Fruit fly (Drosophila melanogaster) whole organism, embryonic: ENCODE measurements around the gene sun.

Experiments used
- CG10959 ChIP-seq: fragments of 200-800 bp; sonication (Bioruptor generic); IDR thresholded peaks from 2 replicates; pipeline ENCODE4 v1.3.6; 2022; ENCODE audit warnings: missing biosample characterization, missing genetic modification characterization
- CG11398 ChIP-seq: fragments of 200-800 bp; sonication (Bioruptor generic); optimal IDR thresholded peaks from 2 replicates; lab custom pipeline; 2016; ENCODE audit warnings: missing biosample characterization, missing genetic modification characterization
- CG11696 ChIP-seq: fragments of 200-800 bp; sonication (Bioruptor generic); IDR thresholded peaks from 2 replicates; pipeline ENCODE4 v1.3.6; 2022; ENCODE audit warnings: missing biosample characterization, missing genetic modification characterization
- CG12299 ChIP-seq: fragments of 200-800 bp; sonication (Bioruptor generic); optimal IDR thresholded peaks from 2 replicates; lab custom pipeline; 2018; ENCODE audit warnings: missing biosample characterization, mild to moderate bottlenecking, missing genetic modification characterization
- CG13894 ChIP-seq: fragments of 200-800 bp; sonication (Bioruptor generic); optimal IDR thresholded peaks from 3 replicates; lab custom pipeline; 2018; ENCODE audit warnings: missing biosample characterization, mild to moderate bottlenecking, missing genetic modification characterization, moderate library complexity
- CG14441 ChIP-seq: fragments of 200-800 bp; sonication (Bioruptor generic); IDR thresholded peaks from 2 replicates; pipeline ENCODE4 v1.3.6; 2022; ENCODE audit warnings: missing biosample characterization, missing genetic modification characterization
- CG14860 ChIP-seq: fragments of 200-800 bp; sonication (Bioruptor generic); IDR thresholded peaks from 3 replicates; pipeline ENCODE4 v1.3.6; 2022; ENCODE audit warnings: missing biosample characterization, missing genetic modification characterization; ENCODE audit not compliant: partially characterized antibody
- CG17186 ChIP-seq: fragments of 200-800 bp; sonication (Bioruptor generic); optimal IDR thresholded peaks from 3 replicates; lab custom pipeline; 2017; ENCODE audit warnings: missing biosample characterization, missing genetic modification reagents, missing genetic modification characterization
- CG17359 ChIP-seq: fragments of 200-800 bp; sonication (Bioruptor generic); optimal IDR thresholded peaks from 3 replicates; lab custom pipeline; 2018; ENCODE audit warnings: missing biosample characterization, mild to moderate bottlenecking, missing genetic modification characterization, moderate library complexity
- CG1832 ChIP-seq: fragments of 200-800 bp; sonication (Bioruptor generic); optimal IDR thresholded peaks from 2 replicates; lab custom pipeline; 2017; ENCODE audit warnings: missing biosample characterization, mild to moderate bottlenecking, missing genetic modification characterization, inconsistent platforms
- CG2889 ChIP-seq: fragments of 200-800 bp; sonication (Bioruptor generic); IDR thresholded peaks from 3 replicates; pipeline ENCODE4 v1.3.6; 2022; ENCODE audit warnings: missing biosample characterization, missing genetic modification characterization
- CG34422 ChIP-seq: fragments of 200-800 bp; sonication (Bioruptor generic); IDR thresholded peaks from 3 replicates; pipeline ENCODE4 v1.3.6; 2022; ENCODE audit warnings: missing biosample characterization, missing genetic modification characterization
- CG3995 ChIP-seq: fragments of 200-800 bp; sonication (Bioruptor generic); optimal IDR thresholded peaks from 3 replicates; lab custom pipeline; 2016; ENCODE audit warnings: missing biosample characterization, missing genetic modification characterization
- CG43689 ChIP-seq: fragments of 200-800 bp; sonication (Bioruptor generic); IDR thresholded peaks from 2 replicates; pipeline ENCODE4 v1.3.6; 2022; ENCODE audit warnings: missing biosample characterization, missing genetic modification characterization
- CG4404 ChIP-seq: fragments of 200-800 bp; sonication (Bioruptor generic); IDR thresholded peaks from 2 replicates; pipeline ENCODE4 v1.3.6; 2022; ENCODE audit warnings: missing biosample characterization, missing genetic modification characterization
- CG5953 ChIP-seq: fragments of 200-800 bp; sonication (Bioruptor generic); IDR thresholded peaks from 2 replicates; pipeline ENCODE4 v1.3.6; 2022; ENCODE audit warnings: missing biosample characterization, missing genetic modification characterization
- CG6254 ChIP-seq: fragments of 200-800 bp; sonication (Bioruptor generic); optimal IDR thresholded peaks from 3 replicates; lab custom pipeline; 2017; ENCODE audit warnings: mild to moderate bottlenecking, missing biosample characterization, missing genetic modification reagents, missing genetic modification characterization
- CG7745 ChIP-seq: fragments of 200-800 bp; sonication (Bioruptor generic); optimal IDR thresholded peaks from 2 replicates; lab custom pipeline; 2018; ENCODE audit warnings: missing biosample characterization, mild to moderate bottlenecking, missing genetic modification characterization, moderate library complexity
- CG7786 ChIP-seq: fragments of 200-800 bp; sonication (Bioruptor generic); optimal IDR thresholded peaks from 2 replicates; lab custom pipeline; 2016; ENCODE audit warnings: missing biosample characterization, missing genetic modification characterization
- CG8388 ChIP-seq: fragments of 200-800 bp; sonication (Bioruptor generic); optimal IDR thresholded peaks from 2 replicates; lab custom pipeline; 2019; ENCODE audit warnings: missing biosample characterization, mild to moderate bottlenecking, missing genetic modification characterization, moderate library complexity
- CG9215 ChIP-seq: fragments of 200-800 bp; sonication (Bioruptor generic); IDR thresholded peaks from 2 replicates; pipeline ENCODE4 v1.3.6; 2022; ENCODE audit warnings: missing biosample characterization, missing genetic modification characterization
- CTCF ChIP-seq: fragments of 200-800 bp; sonication (Bioruptor generic); optimal IDR thresholded peaks from 2 replicates; lab custom pipeline; 2017; ENCODE audit warnings: missing biosample characterization, mild to moderate bottlenecking, missing genetic modification characterization, moderate library complexity
- Camta ChIP-seq: fragments of 200-800 bp; sonication (Bioruptor generic); optimal IDR thresholded peaks from 2 replicates; lab custom pipeline; 2016; ENCODE audit warnings: missing biosample characterization, missing genetic modification characterization
- Chrac-16 ChIP-seq: fragments of 200-800 bp; sonication (Bioruptor generic); optimal IDR thresholded peaks from 3 replicates; lab custom pipeline; 2016; ENCODE audit warnings: missing biosample characterization, missing genetic modification characterization
- Doc3 ChIP-seq: fragments of 200-800 bp; sonication (Bioruptor generic); IDR thresholded peaks from 3 replicates; pipeline ENCODE4 v1.3.6; 2022; ENCODE audit warnings: missing biosample characterization, missing genetic modification characterization; ENCODE audit not compliant: partially characterized antibody
- Eip74EF ChIP-seq, 2 experiments: fragments of 200-800 bp in 1 of 2; fragments of >200 bp in 1 of 2; sonication (Bioruptor generic) in 1 of 2; optimal IDR thresholded peaks; 2 replicates each; lab custom pipeline; 2017 to 2019; ENCODE audit warnings: missing biosample characterization in 2 of 2, missing genetic modification characterization in 2 of 2, mild to moderate bottlenecking in 1 of 2, moderate library complexity in 1 of 2
- GATAe ChIP-seq: fragments of 200-800 bp; sonication (Bioruptor generic); conservative IDR thresholded peaks from 2 replicates; pipeline ENCODE4 v1.3.6; 2022; ENCODE audit warnings: missing biosample characterization, missing genetic modification characterization
- HHEX ChIP-seq: fragments of 200-800 bp; sonication (Bioruptor generic); optimal IDR thresholded peaks from 3 replicates; lab custom pipeline; 2017; ENCODE audit warnings: missing biosample characterization, mild to moderate bottlenecking, missing genetic modification characterization, missing genetic modification reagents
- MESR4 ChIP-seq: fragments of 200-800 bp; sonication (Bioruptor generic); optimal IDR thresholded peaks from 2 replicates; lab custom pipeline; 2018; ENCODE audit warnings: missing biosample characterization, mild to moderate bottlenecking, missing genetic modification characterization, moderate library complexity
- Meics ChIP-seq: fragments of 200-800 bp; sonication (Bioruptor generic); optimal IDR thresholded peaks from 2 replicates; lab custom pipeline; 2017; ENCODE audit warnings: missing biosample characterization, mild to moderate bottlenecking, missing genetic modification characterization
- NC2α ChIP-seq: fragments of 200-800 bp; sonication (Bioruptor generic); optimal IDR thresholded peaks from 2 replicates; lab custom pipeline; 2016; ENCODE audit warnings: missing biosample characterization, missing genetic modification characterization
- Opbp ChIP-seq: fragments of 200-800 bp; sonication (Bioruptor generic); IDR thresholded peaks from 3 replicates; pipeline ENCODE4 v1.3.6; 2022; ENCODE audit warnings: missing biosample characterization, missing genetic modification characterization; ENCODE audit not compliant: partially characterized antibody
- Optix ChIP-seq: fragments of 200-800 bp; sonication (Bioruptor generic); IDR thresholded peaks from 3 replicates; pipeline ENCODE4 v1.3.6; 2022; ENCODE audit warnings: missing biosample characterization, missing genetic modification characterization
- Spps ChIP-seq: fragments of 200-800 bp; sonication (Bioruptor generic); optimal IDR thresholded peaks from 2 replicates; lab custom pipeline; 2018; ENCODE audit warnings: missing biosample characterization, mild to moderate bottlenecking, missing genetic modification characterization
- Sry-β ChIP-seq: fragments of 200-800 bp; sonication (Bioruptor generic); optimal IDR thresholded peaks from 2 replicates; lab custom pipeline; 2018; ENCODE audit warnings: missing biosample characterization, mild to moderate bottlenecking, missing genetic modification characterization, moderate library complexity
- Stat92E ChIP-seq, 3 experiments: fragments of >200 bp in 2 of 3; fragments of 200-800 bp in 1 of 3; sonication (Bioruptor generic) in 1 of 3; optimal IDR thresholded peaks; 2 replicates each; lab custom pipeline; 2017 to 2019; ENCODE audit warnings: missing biosample characterization in 3 of 3, missing genetic modification characterization in 3 of 3, mild to moderate bottlenecking in 1 of 3, moderate library complexity in 1 of 3
- ato ChIP-seq: fragments of 200-800 bp; sonication (Bioruptor generic); IDR thresholded peaks from 2 replicates; pipeline ENCODE4 v1.3.6; 2022; ENCODE audit warnings: missing biosample characterization, missing genetic modification characterization; ENCODE audit not compliant: partially characterized antibody
- cato ChIP-seq: fragments of 200-800 bp; sonication (Bioruptor generic); optimal IDR thresholded peaks from 2 replicates; lab custom pipeline; 2016; ENCODE audit warnings: missing biosample characterization, missing genetic modification characterization, borderline replicate concordance
- cg ChIP-seq: fragments of 200-800 bp; sonication (Bioruptor generic); optimal IDR thresholded peaks from 3 replicates; lab custom pipeline; 2019; ENCODE audit warnings: missing biosample characterization, mild to moderate bottlenecking, missing genetic modification characterization, moderate library complexity
- chm ChIP-seq: fragments of 200-800 bp; sonication (Bioruptor generic); IDR thresholded peaks from 2 replicates; pipeline ENCODE4 v1.3.6; 2022; ENCODE audit warnings: missing biosample characterization, missing genetic modification characterization
- dati ChIP-seq: fragments of 200-800 bp; sonication (Bioruptor generic); IDR thresholded peaks from 2 replicates; pipeline ENCODE4 v1.3.6; 2022; ENCODE audit warnings: missing biosample characterization, missing genetic modification characterization
- fd102C ChIP-seq: fragments of 200-800 bp; sonication (Bioruptor generic); optimal IDR thresholded peaks from 2 replicates; lab custom pipeline; 2018; ENCODE audit warnings: missing biosample characterization, mild to moderate bottlenecking, missing genetic modification characterization, moderate library complexity
- fru ChIP-seq: fragments of >200 bp; optimal IDR thresholded peaks from 2 replicates; lab custom pipeline; 2017
- ftz-f1 ChIP-seq: fragments of 200-800 bp; sonication (Bioruptor generic); optimal IDR thresholded peaks from 2 replicates; lab custom pipeline; 2016; ENCODE audit warnings: missing biosample characterization, missing genetic modification characterization
- h ChIP-seq: fragments of >200 bp; optimal IDR thresholded peaks from 2 replicates; lab custom pipeline; 2017
- hth ChIP-seq: fragments of >200 bp; optimal IDR thresholded peaks from 2 replicates; lab custom pipeline; 2017; ENCODE audit warnings: inconsistent platforms
- ind ChIP-seq: fragments of 200-800 bp; sonication (Bioruptor generic); optimal IDR thresholded peaks from 3 replicates; lab custom pipeline; 2016; ENCODE audit warnings: missing biosample characterization, missing genetic modification characterization
- lola ChIP-seq, 3 experiments: fragments of >200 bp in 2 of 3; fragments of 200-800 bp in 1 of 3; sonication (Bioruptor generic) in 1 of 3; optimal IDR thresholded peaks; 2 replicates each; lab custom pipeline; 2017 to 2019; ENCODE audit warnings: missing biosample characterization in 3 of 3, missing genetic modification characterization in 3 of 3, mild to moderate bottlenecking in 1 of 3, moderate library complexity in 1 of 3
- nerfin-2 ChIP-seq: fragments of 200-800 bp; sonication (Bioruptor generic); IDR thresholded peaks from 2 replicates; pipeline ENCODE4 v1.3.6; 2022; ENCODE audit warnings: missing biosample characterization, missing genetic modification characterization; ENCODE audit not compliant: partially characterized antibody
- pnt ChIP-seq: fragments of 200-800 bp; sonication (Bioruptor generic); optimal IDR thresholded peaks from 3 replicates; lab custom pipeline; 2016; ENCODE audit warnings: missing biosample characterization, missing genetic modification characterization
- slou ChIP-seq: fragments of 200-800 bp; sonication (Bioruptor generic); optimal IDR thresholded peaks from 3 replicates; lab custom pipeline; 2016; ENCODE audit warnings: missing biosample characterization, missing genetic modification characterization

Gene sun

dm6 chrX:15844139-15844538 lies 4.9 kb downstream of the sun start, which contains the start of the genes ArgRS and CG8578 (continued):
- TF ChIP-seq Chrac-16 (GFP tag; lab: Kevin White, UChicago) = peak; percentile 27
- TF ChIP-seq CG4404 (GFP tag; lab: Robert Waterston, UW) = peak; percentile 67
- TF ChIP-seq Meics = no peak
- TF ChIP-seq CG14441 (GFP tag; lab: Robert Waterston, UW) = peak; percentile 71
- peak; percentile 28 for TF ChIP-seq ind (GFP tag; lab: Kevin White, UChicago)
- no peak for TF ChIP-seq CG1832
- peak; percentile 71; the same call in 2 of the 3 replicates for TF ChIP-seq Opbp (GFP tag; lab: Robert Waterston, UW)
- TF ChIP-seq CG12299 (tag; lab: Kevin White, UChicago) = no peak
- TF ChIP-seq CG11696 (GFP tag; lab: Robert Waterston, UW) = no peak
- TF ChIP-seq ato (GFP tag; lab: Robert Waterston, UW) = no peak
- TF ChIP-seq CG17186 (GFP tag; lab: Kevin White, UChicago) = peak; percentile 66
- TF ChIP-seq Stat92E (GFP tag; optimal IDR thresholded peaks at IDR 0.05; lab: Kevin White, UChicago) = no peak
- no peak for TF ChIP-seq CG9215 (GFP tag; lab: Robert Waterston, UW)
- TF ChIP-seq NC2α (GFP tag; lab: Kevin White, UChicago) = no peak
- peak; percentile 39 for TF ChIP-seq CTCF (GFP tag; lab: Kevin White, UChicago)
- no peak for TF ChIP-seq CG11398 (GFP tag; lab: Kevin White, UChicago)
- TF ChIP-seq lola (GFP tag; optimal IDR thresholded peaks at IDR 0.05; lab: Kevin White, UChicago) = peak in 1 of 3 experiments; percentile 26
- no peak for TF ChIP-seq CG43689 (GFP tag; lab: Robert Waterston, UW)
- TF ChIP-seq HHEX (GFP tag; lab: Kevin White, UChicago) = no peak
- no peak for TF ChIP-seq CG6254 (GFP tag; lab: Kevin White, UChicago)
- TF ChIP-seq slou (GFP tag; lab: Kevin White, UChicago) = peak; percentile 59
- no peak for TF ChIP-seq chm (GFP tag; lab: Robert Waterston, UW)
- TF ChIP-seq Doc3 (GFP tag; lab: Robert Waterston, UW) = peak; percentile 61
- TF ChIP-seq cato (GFP tag; lab: Kevin White, UChicago) = no peak
- TF ChIP-seq ftz-f1 (GFP tag; lab: Kevin White, UChicago) = no peak
- no peak for TF ChIP-seq hth (lab: Kevin White, UChicago)
- TF ChIP-seq CG8388 (GFP tag; lab: Kevin White, UChicago) = no peak
- 0 out of 3 replicates have a peak, but pooled peaks have one; percentile 36 for TF ChIP-seq CG34422 (GFP tag; lab: Robert Waterston, UW)
- TF ChIP-seq CG7786 (GFP tag; lab: Kevin White, UChicago) = peak; percentile 43
- TF ChIP-seq Optix (GFP tag; lab: Robert Waterston, UW) = 0 out of 3 replicates have a peak, but pooled peaks have one; percentile 27
- peak; percentile 26 for TF ChIP-seq cg (GFP tag; lab: Kevin White, UChicago)
- peak; percentile 85 for TF ChIP-seq Camta (GFP tag; lab: Kevin White, UChicago)
- 0 out of 2 replicates have a peak, but pooled peaks have one; percentile 15 for TF ChIP-seq GATAe (GFP tag; lab: Robert Waterston, UW)
- TF ChIP-seq CG5953 (GFP tag; lab: Robert Waterston, UW) = no peak
- no peak for TF ChIP-seq CG17359 (tag; lab: Kevin White, UChicago)
- TF ChIP-seq Eip74EF (GFP tag; optimal IDR thresholded peaks at IDR 0.05; lab: Kevin White, UChicago) = peak in 1 of 2 experiments; percentile 38
- peak; percentile 28 for TF ChIP-seq Sry-β (GFP tag; lab: Kevin White, UChicago)
- no peak for TF ChIP-seq dati
- TF ChIP-seq CG14860 (GFP tag; lab: Robert Waterston, UW) = peak; percentile 90
- TF ChIP-seq CG3995 (GFP tag; lab: Kevin White, UChicago) = peak; percentile 94
- TF ChIP-seq fru (lab: Kevin White, UChicago) = no peak
- TF ChIP-seq CG10959 = no peak
- TF ChIP-seq CG13894 (tag; lab: Kevin White, UChicago) = no peak
- TF ChIP-seq pnt (GFP tag; lab: Kevin White, UChicago) = peak; percentile 86
- peak; percentile 24 for TF ChIP-seq MESR4 (GFP tag; lab: Kevin White, UChicago)
- no peak for TF ChIP-seq h
- no peak for TF ChIP-seq CG2889 (GFP tag; lab: Robert Waterston, UW)
- TF ChIP-seq nerfin-2 = peak; percentile 81
- TF ChIP-seq CG7745 (tag; lab: Kevin White, UChicago) = no peak
- TF ChIP-seq Spps (tag; lab: Kevin White, UChicago) = no peak
- TF ChIP-seq fd102C (GFP tag; lab: Kevin White, UChicago) = no peak
